Fruit fly (Drosophila melanogaster) whole organism, embryonic: ENCODE data around the gene CG2256.
A peak's percentile ranks its signal among the peaks of the same experiment; 100 is the strongest.

Experiments
- Abd-B ChIP-seq: fragments of 200-800 bp; sonication (Bioruptor generic); optimal IDR thresholded peaks from 2 replicates; lab custom pipeline; 2018; ENCODE audit warnings: missing biosample characterization, mild to moderate bottlenecking, missing genetic modification characterization, moderate library complexity
- Antp ChIP-seq: fragments of 200-800 bp; sonication (Bioruptor generic); optimal IDR thresholded peaks from 3 replicates; lab custom pipeline; 2016; ENCODE audit warnings: missing biosample characterization, missing genetic modification characterization
- Atf3 ChIP-seq: fragments of 200-800 bp; sonication (Bioruptor generic); optimal IDR thresholded peaks from 3 replicates; lab custom pipeline; 2016; ENCODE audit warnings: missing biosample characterization, missing genetic modification characterization
- Atf6 ChIP-seq: fragments of 200-800 bp; sonication (Bioruptor generic); IDR thresholded peaks from 2 replicates; pipeline ENCODE4 v1.3.6; 2022; ENCODE audit warnings: missing biosample characterization, missing genetic modification characterization
- CG10431 ChIP-seq: fragments of 200-800 bp; sonication (Bioruptor generic); optimal IDR thresholded peaks from 3 replicates; lab custom pipeline; 2018; ENCODE audit warnings: missing biosample characterization, mild to moderate bottlenecking, missing genetic modification characterization
- CG11398 ChIP-seq: fragments of 200-800 bp; sonication (Bioruptor generic); optimal IDR thresholded peaks from 2 replicates; lab custom pipeline; 2016; ENCODE audit warnings: missing biosample characterization, missing genetic modification characterization
- CG12071 ChIP-seq: fragments of 200-800 bp; sonication (Bioruptor generic); optimal IDR thresholded peaks from 3 replicates; lab custom pipeline; 2018; ENCODE audit warnings: missing biosample characterization, mild to moderate bottlenecking, missing genetic modification characterization
- CG12659 ChIP-seq: fragments of 200-800 bp; sonication (Bioruptor generic); optimal IDR thresholded peaks from 3 replicates; lab custom pipeline; 2017; ENCODE audit warnings: mild to moderate bottlenecking, missing biosample characterization, missing genetic modification reagents, missing genetic modification characterization
- CG15479 ChIP-seq: fragments of 200-800 bp; sonication (Bioruptor generic); optimal IDR thresholded peaks from 3 replicates; lab custom pipeline; 2019; ENCODE audit warnings: missing biosample characterization, mild to moderate bottlenecking, missing genetic modification characterization, moderate library complexity
- CG16813 ChIP-seq: fragments of 200-800 bp; sonication (Bioruptor generic); IDR thresholded peaks from 3 replicates; pipeline ENCODE4 v1.3.6; 2022; ENCODE audit warnings: missing biosample characterization, missing genetic modification characterization; ENCODE audit not compliant: partially characterized antibody
- CG2712 ChIP-seq: fragments of 200-800 bp; optimal IDR thresholded peaks from 3 replicates; lab custom pipeline; 2019; ENCODE audit warnings: missing biosample characterization, mild to moderate bottlenecking, missing genetic modification characterization, moderate library complexity
- CG33557 ChIP-seq: fragments of 200-800 bp; sonication (Bioruptor generic); optimal IDR thresholded peaks from 2 replicates; lab custom pipeline; 2019; ENCODE audit warnings: missing biosample characterization, mild to moderate bottlenecking, missing genetic modification characterization, moderate library complexity
- CG6813 ChIP-seq: fragments of 200-800 bp; sonication (Bioruptor generic); optimal IDR thresholded peaks from 2 replicates; lab custom pipeline; 2017; ENCODE audit warnings: missing biosample characterization, missing genetic modification characterization, mild to moderate bottlenecking, moderate library complexity, missing genetic modification reagents
- CG7372 ChIP-seq: fragments of 200-800 bp; sonication (Bioruptor generic); IDR thresholded peaks from 2 replicates; pipeline ENCODE4 v1.3.6; 2022; ENCODE audit warnings: missing biosample characterization, missing genetic modification characterization
- CG7987 ChIP-seq: fragments of 200-800 bp; sonication (Bioruptor generic); optimal IDR thresholded peaks from 2 replicates; lab custom pipeline; 2018; ENCODE audit warnings: missing biosample characterization, mild to moderate bottlenecking, missing genetic modification characterization, moderate library complexity
- CG8359 ChIP-seq: fragments of 200-800 bp; sonication (Bioruptor generic); optimal IDR thresholded peaks from 2 replicates; lab custom pipeline; 2017; ENCODE audit warnings: missing biosample characterization, mild to moderate bottlenecking, missing genetic modification characterization, borderline replicate concordance
- CG8478 ChIP-seq: fragments of >200 bp; optimal IDR thresholded peaks from 2 replicates; lab custom pipeline; 2018
- CG8924 ChIP-seq: fragments of 200-800 bp; optimal IDR thresholded peaks from 3 replicates; lab custom pipeline; 2019; ENCODE audit warnings: missing biosample characterization, mild to moderate bottlenecking, missing genetic modification characterization, moderate library complexity
- Eip74EF ChIP-seq, 2 experiments: fragments of 200-800 bp in 1 of 2; fragments of >200 bp in 1 of 2; sonication (Bioruptor generic) in 1 of 2; optimal IDR thresholded peaks; 2 replicates each; lab custom pipeline; 2017 to 2019; ENCODE audit warnings: missing biosample characterization in 2 of 2, missing genetic modification characterization in 2 of 2, mild to moderate bottlenecking in 1 of 2, moderate library complexity in 1 of 2
- Jarid2 ChIP-seq: fragments of 200-800 bp; sonication (Bioruptor generic); optimal IDR thresholded peaks from 3 replicates; lab custom pipeline; 2017; ENCODE audit warnings: mild to moderate bottlenecking, missing biosample characterization, missing genetic modification reagents, missing genetic modification characterization
- Lpt ChIP-seq: fragments of >200 bp; optimal IDR thresholded peaks from 2 replicates; lab custom pipeline; 2018; ENCODE audit warnings: missing biosample characterization, missing genetic modification characterization
- MESR4 ChIP-seq: fragments of 200-800 bp; sonication (Bioruptor generic); optimal IDR thresholded peaks from 2 replicates; lab custom pipeline; 2018; ENCODE audit warnings: missing biosample characterization, mild to moderate bottlenecking, missing genetic modification characterization, moderate library complexity
- Opbp ChIP-seq: fragments of 200-800 bp; sonication (Bioruptor generic); IDR thresholded peaks from 3 replicates; pipeline ENCODE4 v1.3.6; 2022; ENCODE audit warnings: missing biosample characterization, missing genetic modification characterization; ENCODE audit not compliant: partially characterized antibody
- Ptx1 ChIP-seq: fragments of 200-800 bp; sonication (Bioruptor generic); IDR thresholded peaks from 2 replicates; pipeline ENCODE4 v1.3.6; 2022; ENCODE audit warnings: missing biosample characterization, missing genetic modification characterization
- Rfx ChIP-seq: fragments of 200-800 bp; sonication (Bioruptor generic); IDR thresholded peaks from 2 replicates; pipeline ENCODE4 v1.3.6; 2022; ENCODE audit warnings: missing biosample characterization, missing genetic modification characterization
- Sry-β ChIP-seq: fragments of 200-800 bp; sonication (Bioruptor generic); optimal IDR thresholded peaks from 2 replicates; lab custom pipeline; 2018; ENCODE audit warnings: missing biosample characterization, mild to moderate bottlenecking, missing genetic modification characterization, moderate library complexity
- Usf ChIP-seq: fragments of 200-800 bp; sonication (Bioruptor generic); optimal IDR thresholded peaks from 2 replicates; lab custom pipeline; 2017; ENCODE audit warnings: missing genotype, missing biosample characterization, missing genetic modification characterization
- Xbp1 ChIP-seq: fragments of 200-800 bp; sonication (Bioruptor generic); optimal IDR thresholded peaks from 3 replicates; lab custom pipeline; 2016; ENCODE audit warnings: missing biosample characterization, mild to moderate bottlenecking, missing genetic modification characterization
- bbx ChIP-seq: fragments of 200-800 bp; sonication (Bioruptor generic); IDR thresholded peaks from 2 replicates; pipeline ENCODE4 v1.3.6; 2022; ENCODE audit warnings: missing biosample characterization, missing genetic modification characterization; ENCODE audit not compliant: partially characterized antibody
- bigmax ChIP-seq: fragments of 200-800 bp; sonication (Bioruptor generic); optimal IDR thresholded peaks from 2 replicates; lab custom pipeline; 2018; ENCODE audit warnings: missing biosample characterization, mild to moderate bottlenecking, missing genetic modification characterization
- chm ChIP-seq: fragments of 200-800 bp; sonication (Bioruptor generic); IDR thresholded peaks from 2 replicates; pipeline ENCODE4 v1.3.6; 2022; ENCODE audit warnings: missing biosample characterization, missing genetic modification characterization
- corto ChIP-seq: fragments of 200-800 bp; sonication (Bioruptor generic); optimal IDR thresholded peaks from 2 replicates; lab custom pipeline; 2016; ENCODE audit warnings: missing biosample characterization, mild to moderate bottlenecking, missing genetic modification characterization, moderate library complexity
- dati ChIP-seq: fragments of 200-800 bp; sonication (Bioruptor generic); IDR thresholded peaks from 2 replicates; pipeline ENCODE4 v1.3.6; 2022; ENCODE audit warnings: missing biosample characterization, missing genetic modification characterization
- eyg ChIP-seq: fragments of 200-800 bp; sonication (Bioruptor generic); optimal IDR thresholded peaks from 3 replicates; lab custom pipeline; 2016; ENCODE audit warnings: missing biosample characterization, missing genetic modification characterization
- ftz-f1 ChIP-seq: fragments of 200-800 bp; sonication (Bioruptor generic); optimal IDR thresholded peaks from 2 replicates; lab custom pipeline; 2016; ENCODE audit warnings: missing biosample characterization, missing genetic modification characterization
- grn ChIP-seq: fragments of 200-800 bp; sonication (Bioruptor generic); optimal IDR thresholded peaks from 3 replicates; lab custom pipeline; 2017; ENCODE audit warnings: missing biosample characterization, missing genetic modification characterization
- gsb ChIP-seq: fragments of 200-800 bp; sonication (Bioruptor generic); IDR thresholded peaks from 2 replicates; pipeline ENCODE4 v1.3.6; 2022; ENCODE audit warnings: missing biosample characterization, missing genetic modification characterization
- gt ChIP-seq: fragments of 200-800 bp; sonication (Bioruptor generic); IDR thresholded peaks from 2 replicates; pipeline ENCODE4 v1.3.6; 2022; ENCODE audit warnings: missing biosample characterization, missing genetic modification characterization
- ham ChIP-seq: fragments of 200-800 bp; sonication (Bioruptor generic); IDR thresholded peaks from 2 replicates; pipeline ENCODE4 v1.3.6; 2022; ENCODE audit warnings: missing biosample characterization, missing genetic modification characterization
- jing ChIP-seq: fragments of 200-800 bp; sonication (Bioruptor generic); optimal IDR thresholded peaks from 2 replicates; lab custom pipeline; 2018; ENCODE audit warnings: missing biosample characterization, mild to moderate bottlenecking, missing genetic modification characterization
- onecut ChIP-seq: fragments of 200-800 bp; sonication (Bioruptor generic); IDR thresholded peaks from 2 replicates; pipeline ENCODE4 v1.3.6; 2022; ENCODE audit warnings: missing biosample characterization, missing genetic modification characterization
- prd ChIP-seq, 3 experiments: fragments of >200 bp in 2 of 3; fragments of 200-800 bp in 1 of 3; sonication (Bioruptor generic) in 1 of 3; optimal IDR thresholded peaks in 2 of 3; IDR thresholded peaks in 1 of 3; 2 replicates in 2 of 3; 3 replicates in 1 of 3; pipeline versions ENCODE4 v1.3.6 to Lab custom; 2017 to 2022; ENCODE audit warnings: missing biosample characterization in 1 of 3, missing genetic modification characterization in 1 of 3
- schlank ChIP-seq: fragments of 200-800 bp; sonication (Bioruptor generic); optimal IDR thresholded peaks from 2 replicates; lab custom pipeline; 2018; ENCODE audit warnings: missing biosample characterization, mild to moderate bottlenecking, missing genetic modification characterization
- sens ChIP-seq: fragments of 200-800 bp; sonication (Bioruptor generic); peaks from one replicate; lab custom pipeline; 2016; ENCODE audit warnings: missing biosample characterization, missing genetic modification characterization
- stwl ChIP-seq: fragments of 200-800 bp; sonication (Bioruptor generic); optimal IDR thresholded peaks from 3 replicates; lab custom pipeline; 2018; ENCODE audit warnings: missing biosample characterization, mild to moderate bottlenecking, missing genetic modification characterization, moderate library complexity
- vnd ChIP-seq: fragments of 200-800 bp; sonication (Bioruptor generic); IDR thresholded peaks from 3 replicates; pipeline ENCODE4 v1.3.6; 2022; ENCODE audit warnings: missing biosample characterization, missing genetic modification characterization; ENCODE audit not compliant: partially characterized antibody
- wek ChIP-seq: fragments of 200-800 bp; sonication (Bioruptor generic); optimal IDR thresholded peaks from 3 replicates; lab custom pipeline; 2018; ENCODE audit warnings: missing biosample characterization, mild to moderate bottlenecking, missing genetic modification characterization, moderate library complexity
- wor ChIP-seq: fragments of 200-800 bp; sonication (Bioruptor generic); IDR thresholded peaks from 2 replicates; pipeline ENCODE4 v1.3.6; 2022; ENCODE audit warnings: missing biosample characterization, missing genetic modification characterization
- zf30C ChIP-seq: fragments of 200-800 bp; sonication (Bioruptor generic); optimal IDR thresholded peaks from 3 replicates; lab custom pipeline; 2018; ENCODE audit warnings: missing biosample characterization, mild to moderate bottlenecking, missing genetic modification characterization
- zfh2 ChIP-seq: fragments of 200-800 bp; sonication (Bioruptor generic); optimal IDR thresholded peaks from 2 replicates; lab custom pipeline; 2016; ENCODE audit warnings: missing biosample characterization, missing genetic modification characterization

CG2256 gene

dm6 chrX:8126149-8126548, 39.1 kb upstream of the CG2256 start (continued):
- TF ChIP-seq MESR4 (GFP tag; lab: Kevin White, UChicago) (no peak), chm (GFP tag; lab: Robert Waterston, UW) (peak; percentile 55; the same call in 1 of the 2 replicates), vnd (GFP tag; lab: Robert Waterston, UW) (no peak), CG2712 (tag; lab: Kevin White, UChicago) (peak; percentile 80), CG8478 (no peak), wor (peak; percentile 42; the same call in 1 of the 2 replicates), Usf (GFP tag; lab: Kevin White, UChicago) (no peak), Ptx1 (GFP tag; lab: Robert Waterston, UW) (peak; percentile 67), wek (GFP tag; lab: Kevin White, UChicago) (no peak), Xbp1 (GFP tag; lab: Kevin White, UChicago) (peak; percentile 64), CG16813 (GFP tag; lab: Robert Waterston, UW) (no peak), grn (peak; percentile 6), gt (0 out of 2 replicates have a peak, but pooled peaks have one; percentile 54), Jarid2 (GFP tag; lab: Kevin White, UChicago) (no peak), schlank (tag; lab: Kevin White, UChicago) (no peak), Antp (peak; percentile 38), CG11398 (GFP tag; lab: Kevin White, UChicago) (no peak), bigmax (no peak), Lpt (GFP tag; lab: Kevin White, UChicago) (no peak), Atf6 (no peak; the same call in 1 of the 2 replicates), CG8924 (tag; lab: Kevin White, UChicago) (peak; percentile 67), corto (GFP tag; lab: Kevin White, UChicago) (no peak), Sry-β (GFP tag; lab: Kevin White, UChicago) (no peak), jing (GFP tag; lab: Kevin White, UChicago) (peak; percentile 52), gsb (no peak), ftz-f1 (GFP tag; lab: Kevin White, UChicago) (no peak), CG6813 (GFP tag; lab: Kevin White, UChicago) (peak; percentile 43), zfh2 (GFP tag; lab: Kevin White, UChicago) (no peak), eyg (GFP tag; lab: Kevin White, UChicago) (no peak), stwl (tag; lab: Kevin White, UChicago) (no peak), CG10431 (GFP tag; lab: Kevin White, UChicago) (peak; percentile 11), prd (optimal IDR thresholded peaks at IDR 0.05; lab: Kevin White, UChicago) (no peak), prd (GFP tag; IDR thresholded peaks at IDR 0.05; lab: Robert Waterston, UW) (peak; percentile 85), onecut (GFP tag; lab: Robert Waterston, UW) (0 out of 2 replicates have a peak, but pooled peaks have one; percentile 14), CG8359 (GFP tag; lab: Kevin White, UChicago) (no peak), Eip74EF (GFP tag; optimal IDR thresholded peaks at IDR 0.05; lab: Kevin White, UChicago) (peak in 1 of 2 experiments; percentile 43), CG12659 (GFP tag; lab: Kevin White, UChicago) (peak; percentile 11), Abd-B (GFP tag; lab: Kevin White, UChicago) (peak; percentile 59), CG15479 (GFP tag; lab: Kevin White, UChicago) (no peak), Atf3 (GFP tag; lab: Kevin White, UChicago) (peak; percentile 38), zf30C (GFP tag; lab: Kevin White, UChicago) (no peak), CG33557 (GFP tag; lab: Kevin White, UChicago) (peak; percentile 16), dati (GFP tag; lab: Robert Waterston, UW) (no peak), sens (GFP tag; lab: Kevin White, UChicago) (peak; percentile 93), CG7987 (GFP tag; lab: Kevin White, UChicago) (no peak), ham (GFP tag; lab: Robert Waterston, UW) (no peak), Rfx (GFP tag; lab: Robert Waterston, UW) (no peak), bbx (no peak), CG12071 (GFP tag; lab: Kevin White, UChicago) (peak; percentile 20), Opbp (GFP tag; lab: Robert Waterston, UW) (no peak), CG7372 (GFP tag; lab: Robert Waterston, UW) (no peak)
